Fruit fly (Drosophila melanogaster) whole organism, prepupa: Measurements from ENCODE around the gene Cks85A.

Experiments
- Blimp-1 ChIP-seq: fragments of 200-800 bp; sonication (Bioruptor generic); optimal IDR thresholded peaks from 3 replicates; lab custom pipeline; 2017; ENCODE audit warnings: missing biosample characterization, missing genetic modification characterization, mild to moderate bottlenecking, moderate library complexity, missing genetic modification reagents
- CG11294 ChIP-seq: fragments of 200-800 bp; sonication (Bioruptor generic); IDR thresholded peaks from 2 replicates; pipeline ENCODE4 v1.3.6; 2022; ENCODE audit warnings: missing biosample characterization, missing genetic modification characterization
- CG11762 ChIP-seq: fragments of 200-800 bp; sonication (Bioruptor generic); optimal IDR thresholded peaks from 3 replicates; lab custom pipeline; 2016; ENCODE audit warnings: missing biosample characterization, missing genetic modification characterization; ENCODE audit not compliant: insufficient read depth
- CG15336 ChIP-seq: fragments of 200-800 bp; sonication (Bioruptor generic); IDR thresholded peaks from 2 replicates; pipeline ENCODE4 v1.3.6; 2022; ENCODE audit warnings: missing biosample characterization, missing genetic modification characterization
- CG16779 ChIP-seq: fragments of 200-800 bp; sonication (Bioruptor generic); optimal IDR thresholded peaks from 3 replicates; lab custom pipeline; 2017; ENCODE audit warnings: missing biosample characterization, mild to moderate bottlenecking, missing genetic modification characterization
- CG31627 ChIP-seq: fragments of 200-800 bp; sonication (Bioruptor generic); optimal IDR thresholded peaks from 3 replicates; lab custom pipeline; 2016; ENCODE audit warnings: missing biosample characterization, missing genetic modification characterization
- CG3919 ChIP-seq: fragments of 200-800 bp; sonication (Bioruptor generic); optimal IDR thresholded peaks from 3 replicates; lab custom pipeline; 2016; ENCODE audit warnings: missing biosample characterization, missing genetic modification characterization
- CG6163 ChIP-seq: fragments of 200-800 bp; sonication (Bioruptor generic); IDR thresholded peaks from 3 replicates; pipeline ENCODE4 v1.3.6; 2022; ENCODE audit warnings: missing biosample characterization, missing genetic modification characterization
- CG6276 ChIP-seq: fragments of 200-800 bp; sonication (Bioruptor generic); optimal IDR thresholded peaks from 2 replicates; lab custom pipeline; 2017; ENCODE audit warnings: missing biosample characterization, mild to moderate bottlenecking, missing genetic modification characterization
- CG6792 ChIP-seq: fragments of 200-800 bp; sonication (Bioruptor generic); optimal IDR thresholded peaks from 3 replicates; lab custom pipeline; 2016; ENCODE audit warnings: missing biosample characterization, missing genetic modification characterization
- CG6808 ChIP-seq: fragments of 200-800 bp; sonication (Bioruptor generic); optimal IDR thresholded peaks from 3 replicates; lab custom pipeline; 2017; ENCODE audit warnings: missing biosample characterization, missing genetic modification characterization, mild to moderate bottlenecking, moderate library complexity, missing genetic modification reagents
- CG6854 ChIP-seq: fragments of 200-800 bp; sonication (Bioruptor generic); optimal IDR thresholded peaks from 2 replicates; lab custom pipeline; 2017; ENCODE audit warnings: missing biosample characterization, mild to moderate bottlenecking, missing genetic modification characterization
- CG7368 ChIP-seq: fragments of 200-800 bp; sonication (Bioruptor generic); optimal IDR thresholded peaks from 3 replicates; lab custom pipeline; 2016; ENCODE audit warnings: missing biosample characterization, missing genetic modification characterization
- CG8319 ChIP-seq: fragments of 200-800 bp; sonication (Bioruptor generic); optimal IDR thresholded peaks from 3 replicates; lab custom pipeline; 2016; ENCODE audit warnings: missing biosample characterization, missing genetic modification characterization
- CG8632 ChIP-seq: fragments of 200-800 bp; sonication (Bioruptor generic); optimal IDR thresholded peaks from 3 replicates; lab custom pipeline; 2016; ENCODE audit warnings: missing biosample characterization, missing genetic modification characterization
- Eip75B ChIP-seq: fragments of 200-800 bp; sonication (Bioruptor generic); optimal IDR thresholded peaks from 3 replicates; lab custom pipeline; 2016; ENCODE audit warnings: missing biosample characterization, missing genetic modification characterization
- Eip78C ChIP-seq: fragments of 200-800 bp; sonication (Bioruptor generic); peaks from one replicate; lab custom pipeline; 2016; ENCODE audit warnings: missing biosample characterization, missing genetic modification characterization
- Ets21C ChIP-seq: fragments of 200-800 bp; sonication (Bioruptor generic); optimal IDR thresholded peaks from 3 replicates; lab custom pipeline; 2016; ENCODE audit warnings: missing biosample characterization, missing genetic modification characterization
- Ets96B ChIP-seq: fragments of 200-800 bp; optimal IDR thresholded peaks from 2 replicates; lab custom pipeline; 2019; ENCODE audit warnings: missing biosample characterization, mild to moderate bottlenecking, missing genetic modification characterization, moderate library complexity
- Gug ChIP-seq: fragments of 200-800 bp; sonication (Bioruptor generic); IDR thresholded peaks from 2 replicates; pipeline ENCODE4 v1.3.6; 2022; ENCODE audit warnings: missing biosample characterization, missing genetic modification characterization
- Hr38 ChIP-seq: sonication (Bioruptor generic); optimal IDR thresholded peaks from 2 replicates; lab custom pipeline; 2016; ENCODE audit warnings: missing biosample characterization, missing genetic modification characterization
- Hr39 ChIP-seq: fragments of 200-800 bp; sonication (Bioruptor generic); optimal IDR thresholded peaks from 2 replicates; lab custom pipeline; 2016; ENCODE audit warnings: missing biosample characterization, missing genetic modification characterization
- Hr4 ChIP-seq: fragments of 200-800 bp; sonication (Bioruptor generic); optimal IDR thresholded peaks from 3 replicates; lab custom pipeline; 2016; ENCODE audit warnings: missing biosample characterization, missing genetic modification characterization
- Lpt ChIP-seq: fragments of 200-800 bp; sonication (Bioruptor generic); optimal IDR thresholded peaks from 3 replicates; lab custom pipeline; 2016; ENCODE audit warnings: missing biosample characterization, missing genetic modification characterization
- Met ChIP-seq: fragments of 200-800 bp; sonication (Bioruptor generic); optimal IDR thresholded peaks from 3 replicates; lab custom pipeline; 2016; ENCODE audit warnings: missing biosample characterization, missing genetic modification characterization
- OdsH ChIP-seq: fragments of 200-800 bp; sonication (Bioruptor generic); optimal IDR thresholded peaks from 3 replicates; lab custom pipeline; 2016; ENCODE audit warnings: missing biosample characterization, missing genetic modification characterization
- Smox ChIP-seq: fragments of 200-800 bp; sonication (Bioruptor generic); optimal IDR thresholded peaks from 3 replicates; lab custom pipeline; 2016; ENCODE audit warnings: missing biosample characterization, missing genetic modification characterization
- Sox102F ChIP-seq: fragments of 200-800 bp; sonication (Bioruptor generic); optimal IDR thresholded peaks from 2 replicates; lab custom pipeline; 2016; ENCODE audit warnings: missing biosample characterization, mild to moderate bottlenecking, missing genetic modification characterization
- Sox14 ChIP-seq: fragments of 200-800 bp; sonication (Bioruptor generic); optimal IDR thresholded peaks from 3 replicates; lab custom pipeline; 2016; ENCODE audit warnings: missing biosample characterization, missing genetic modification characterization
- achi ChIP-seq: fragments of 200-800 bp; sonication (Bioruptor generic); optimal IDR thresholded peaks from 3 replicates; lab custom pipeline; 2016; ENCODE audit warnings: missing biosample characterization, missing genetic modification characterization
- acj6 ChIP-seq: fragments of 200-800 bp; sonication (Bioruptor generic); optimal IDR thresholded peaks from 3 replicates; lab custom pipeline; 2016; ENCODE audit warnings: missing biosample characterization, missing genetic modification characterization
- cyc ChIP-seq: fragments of 200-800 bp; sonication (Bioruptor generic); optimal IDR thresholded peaks from 3 replicates; lab custom pipeline; 2016; ENCODE audit warnings: missing biosample characterization, missing genetic modification characterization
- dac ChIP-seq: fragments of 200-800 bp; sonication (Bioruptor generic); optimal IDR thresholded peaks from 2 replicates; lab custom pipeline; 2017; ENCODE audit warnings: missing biosample characterization, mild to moderate bottlenecking, missing genetic modification characterization
- dsx ChIP-seq: fragments of 200-800 bp; optimal IDR thresholded peaks from 3 replicates; lab custom pipeline; 2019; ENCODE audit warnings: missing biosample characterization, mild to moderate bottlenecking, missing genetic modification characterization, moderate library complexity; ENCODE audit not compliant: poor library complexity, severe bottlenecking
- eg ChIP-seq: fragments of 200-800 bp; sonication (Bioruptor generic); IDR thresholded peaks from 3 replicates; pipeline ENCODE4 v1.3.6; 2022; ENCODE audit warnings: missing biosample characterization, missing genetic modification characterization
- esn ChIP-seq: fragments of 200-800 bp; sonication (Bioruptor generic); optimal IDR thresholded peaks from 2 replicates; lab custom pipeline; 2016; ENCODE audit warnings: missing biosample characterization, mild to moderate bottlenecking, missing genetic modification characterization, moderate library complexity
- fd59A ChIP-seq: fragments of 200-800 bp; sonication (Bioruptor generic); optimal IDR thresholded peaks from 2 replicates; lab custom pipeline; 2017; ENCODE audit warnings: missing biosample characterization, mild to moderate bottlenecking, missing genetic modification characterization, missing genetic modification reagents
- fd85E ChIP-seq: fragments of 200-800 bp; sonication (Bioruptor generic); optimal IDR thresholded peaks from 3 replicates; lab custom pipeline; 2016; ENCODE audit warnings: missing biosample characterization, missing genetic modification characterization
- fkh ChIP-seq: fragments of 200-800 bp; sonication (Bioruptor generic); optimal IDR thresholded peaks from 3 replicates; lab custom pipeline; 2017; ENCODE audit warnings: missing biosample characterization, mild to moderate bottlenecking, missing genetic modification characterization, moderate library complexity
- pdm3 ChIP-seq: fragments of 200-800 bp; sonication (Bioruptor generic); optimal IDR thresholded peaks from 3 replicates; lab custom pipeline; 2016; ENCODE audit warnings: missing biosample characterization, missing genetic modification characterization
- salr ChIP-seq, 2 experiments: fragments of 200-800 bp; sonication (Bioruptor generic); optimal IDR thresholded peaks; 3 replicates each; lab custom pipeline; 2016 to 2018; ENCODE audit warnings: missing biosample characterization in 2 of 2, missing genetic modification characterization in 2 of 2, mild to moderate bottlenecking in 1 of 2
- spab ChIP-seq: fragments of 200-800 bp; sonication (Bioruptor generic); optimal IDR thresholded peaks from 2 replicates; lab custom pipeline; 2017; ENCODE audit warnings: missing biosample characterization, mild to moderate bottlenecking, missing genetic modification characterization, missing genetic modification reagents
- vri ChIP-seq: fragments of 200-800 bp; sonication (Bioruptor generic); optimal IDR thresholded peaks from 3 replicates; lab custom pipeline; 2016; ENCODE audit warnings: missing biosample characterization, mild to moderate bottlenecking, missing genetic modification characterization

Cks85A gene

DNA sequence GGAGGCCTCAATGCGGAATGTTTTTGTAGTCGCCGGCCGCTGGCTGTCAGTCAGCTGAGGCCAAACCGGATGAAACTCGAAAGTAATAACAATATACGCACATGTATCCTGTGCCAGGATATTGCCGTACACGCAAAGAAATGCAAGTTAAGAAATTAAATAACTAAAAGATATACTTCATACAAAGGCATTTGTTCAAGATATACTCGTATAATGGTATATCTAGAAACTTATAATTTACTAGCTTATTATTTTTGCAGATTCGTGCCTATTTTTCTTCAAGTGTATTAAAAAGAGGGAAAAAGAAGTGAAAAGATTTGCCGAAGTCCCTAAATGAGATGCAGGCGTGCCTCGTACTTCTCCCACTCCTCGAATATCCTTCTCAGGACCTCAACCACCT is 35.0 kb downstream of the Cks85A start:
- TF ChIP-seq CG8632 (no peak), spab (GFP tag; lab: Kevin White, UChicago) (no peak)
- TF ChIP-seq, all 60 proteins: peak for 0

DNA sequence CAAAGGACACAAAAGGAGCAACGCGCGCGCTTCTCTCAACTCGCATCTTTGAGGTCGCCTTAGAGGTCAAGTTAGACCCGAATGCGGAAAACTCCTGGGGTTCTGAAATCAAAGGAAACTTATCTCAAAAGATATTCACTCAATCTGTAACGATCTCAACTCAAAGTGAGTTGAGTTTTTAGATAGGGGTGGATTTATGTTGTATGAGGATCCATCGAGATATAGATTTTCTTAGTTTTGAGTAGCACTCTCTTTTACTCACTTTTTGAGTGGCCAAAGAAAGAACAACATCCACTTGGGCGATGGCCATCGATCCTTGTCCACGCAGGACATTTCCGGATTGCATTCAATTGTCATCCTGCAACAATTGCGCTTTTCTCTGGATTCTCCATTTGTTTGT is 37.6 kb downstream of the Cks85A start:
- TF ChIP-seq CG6276 (no peak), Ets21C (GFP tag; lab: Kevin White, UChicago) (no peak), CG6163 (GFP tag; lab: Robert Waterston, UW) (no peak), pdm3 (no peak), Hr38 (GFP tag; lab: Kevin White, UChicago) (no peak), CG8319 (no peak), fd85E (GFP tag; lab: Kevin White, UChicago) (no peak), CG15336 (GFP tag; lab: Robert Waterston, UW) (no peak), Gug (GFP tag; lab: Robert Waterston, UW) (no peak), CG8632 (no peak), fkh (no peak), CG31627 (GFP tag; lab: Kevin White, UChicago) (no peak), Sox14 (no peak), Eip78C (no peak), dac (GFP tag; lab: Kevin White, UChicago) (no peak), achi (GFP tag; lab: Kevin White, UChicago) (no peak), cyc (no peak), eg (no peak)

DNA sequence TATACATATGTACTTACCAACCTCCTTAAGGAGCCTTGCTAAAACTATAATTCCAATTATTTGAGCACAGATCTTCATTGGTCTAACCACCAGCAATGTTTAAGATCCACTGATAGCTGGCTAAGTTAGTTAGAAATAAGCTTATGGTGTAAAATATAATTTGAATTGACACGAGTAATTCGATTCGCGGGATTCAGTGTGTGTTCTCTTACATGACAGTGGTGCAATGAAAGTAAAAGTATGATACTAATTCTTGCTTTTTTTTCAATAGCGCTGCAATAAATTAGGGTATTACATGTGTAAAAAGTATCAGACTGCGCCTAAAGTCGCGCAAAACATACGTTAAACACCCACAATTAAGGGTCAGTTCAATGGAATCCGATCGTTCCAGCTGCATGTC is 38.3 kb downstream of the Cks85A start, which contains the start of gene CG33325:
Gene CG33325, minus strand, starts transcription at position 101 of the 400 bp plus-strand sequence.
- TF ChIP-seq Ets21C (GFP tag; lab: Kevin White, UChicago) (no peak), CG6792 (no peak), vri (GFP tag; lab: Kevin White, UChicago) (no peak), CG31627 (GFP tag; lab: Kevin White, UChicago) (no peak), Eip78C (no peak), Smox (GFP tag; lab: Kevin White, UChicago) (no peak), CG8319 (no peak), CG3919 (GFP tag; lab: Kevin White, UChicago) (no peak)
- TF ChIP-seq, all 60 proteins: peak for 0

DNA sequence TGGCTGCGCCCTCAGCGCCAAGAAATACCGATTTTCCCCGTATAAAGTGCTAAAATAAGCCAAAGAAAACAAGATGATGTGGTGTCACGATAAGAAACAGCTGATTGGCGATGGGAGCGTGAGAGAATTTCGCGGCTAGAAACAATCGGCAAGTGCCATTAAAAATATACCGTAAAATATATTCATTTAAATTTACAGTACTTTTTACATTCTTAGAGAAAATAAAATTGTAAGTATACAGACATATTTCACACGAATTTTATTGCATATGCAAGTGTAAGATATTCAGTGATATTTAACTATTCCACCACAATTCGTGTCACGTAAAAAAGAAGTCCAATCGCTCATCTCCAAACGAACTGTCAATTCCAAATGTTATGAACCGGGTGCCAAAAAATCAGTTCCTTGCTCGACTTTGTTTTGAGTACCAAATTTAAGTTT is 41.7 kb downstream of the Cks85A start, which contains the start of the genes Unc50, CG11755 and CG8043:
Gene Unc50, minus strand, starts transcription at position 54 of the 441 bp plus-strand sequence.
Gene CG11755, plus strand, starts transcription at position 356 of the 441 bp plus-strand sequence.
Gene CG8043, plus strand, starts transcription at position 356 of the 441 bp plus-strand sequence.
- peak; percentile 81 for TF ChIP-seq cyc
- peak; percentile 74 for TF ChIP-seq CG3919 (GFP tag; lab: Kevin White, UChicago)
- no peak for TF ChIP-seq vri (GFP tag; lab: Kevin White, UChicago)
- TF ChIP-seq CG11762 (GFP tag; lab: Kevin White, UChicago), result peak; percentile 63
- TF ChIP-seq OdsH (GFP tag; lab: Kevin White, UChicago), result peak; percentile 81
- TF ChIP-seq CG11294 (GFP tag; lab: Robert Waterston, UW), result no peak; the same call in 1 of the 2 replicates
- TF ChIP-seq CG15336 (GFP tag; lab: Robert Waterston, UW), result no peak; the same call in 1 of the 2 replicates
- TF ChIP-seq Ets21C (GFP tag; lab: Kevin White, UChicago), result peak; percentile 76
- peak; percentile 34 for TF ChIP-seq CG7368 (GFP tag; lab: Kevin White, UChicago)
- TF ChIP-seq Smox (GFP tag; lab: Kevin White, UChicago), result peak; percentile 81
- no peak for TF ChIP-seq Met (GFP tag; lab: Kevin White, UChicago)
- TF ChIP-seq Gug (GFP tag; lab: Robert Waterston, UW), result peak; percentile 60; the same call in 1 of the 2 replicates
- no peak for TF ChIP-seq CG6808
- peak; percentile 79 for TF ChIP-seq Hr39 (GFP tag; lab: Kevin White, UChicago)
- TF ChIP-seq acj6 (GFP tag; lab: Kevin White, UChicago), result peak; percentile 81
- no peak for TF ChIP-seq CG16779 (tag; lab: Kevin White, UChicago)
- TF ChIP-seq Eip78C, result no peak
- peak; percentile 79 for TF ChIP-seq Hr4 (GFP tag; lab: Kevin White, UChicago)
- TF ChIP-seq Eip75B (GFP tag; lab: Kevin White, UChicago), result peak; percentile 74
- peak; percentile 33 for TF ChIP-seq fd59A
- no peak for TF ChIP-seq dsx (GFP tag; lab: Kevin White, UChicago)
- peak; percentile 14 for TF ChIP-seq Lpt (GFP tag; lab: Kevin White, UChicago)
- peak; percentile 98 for TF ChIP-seq achi (GFP tag; lab: Kevin White, UChicago)
- TF ChIP-seq eg, result peak; percentile 52; the same call in 2 of the 3 replicates
- peak in 1 of 2 experiments; percentile 24 for TF ChIP-seq salr (GFP tag; optimal IDR thresholded peaks at IDR 0.05; lab: Kevin White, UChicago)
- TF ChIP-seq esn (GFP tag; lab: Kevin White, UChicago), result peak; percentile 86
- TF ChIP-seq CG6163 (GFP tag; lab: Robert Waterston, UW), result peak; percentile 67
- peak; percentile 24 for TF ChIP-seq fd85E (GFP tag; lab: Kevin White, UChicago)
- peak; percentile 80 for TF ChIP-seq Sox102F (GFP tag; lab: Kevin White, UChicago)
- no peak for TF ChIP-seq CG6854
- no peak for TF ChIP-seq CG6276
- peak; percentile 77 for TF ChIP-seq pdm3
- peak; percentile 41 for TF ChIP-seq CG8319
- peak; percentile 27 for TF ChIP-seq Blimp-1 (GFP tag; lab: Kevin White, UChicago)
- TF ChIP-seq Ets96B (tag; lab: Kevin White, UChicago), result peak; percentile 74
- no peak for TF ChIP-seq spab (GFP tag; lab: Kevin White, UChicago)
